Worm (Caenorhabditis elegans): ENCODE data around the gene C33G3.4.

C33G3.4 gene

DNA sequence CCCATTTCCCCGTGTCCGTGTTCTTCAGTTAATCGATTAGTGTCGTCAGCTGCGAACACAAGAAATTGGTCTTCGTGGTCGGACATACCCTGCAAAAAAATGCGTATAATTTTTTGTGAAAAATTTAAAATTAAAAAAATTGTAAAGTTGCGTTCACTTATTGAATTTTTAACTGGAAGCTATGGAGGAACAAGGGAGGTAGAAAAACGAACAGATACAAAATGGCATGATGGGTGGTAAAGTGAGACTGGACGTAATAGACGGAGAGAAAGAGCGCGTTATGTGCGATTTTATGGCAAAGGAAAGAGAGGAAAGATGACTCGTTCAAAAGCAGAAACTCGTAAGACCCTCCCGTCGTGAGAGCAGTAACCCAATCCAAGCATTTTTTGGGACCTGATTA, 13.3 kb downstream of the C33G3.4 start, which contains the start of gene C33G3.6:
Gene C33G3.6 (minus strand): TSS at position 101 of the 400 bp plus-strand sequence.
- TF ChIP-seq zag-1 (tag; optimal IDR thresholded peaks at IDR 0.05), result no peak
- TF ChIP-seq blmp-1 (tag; optimal IDR thresholded peaks at IDR 0.05; ENCODE audit: insufficient read depth), result no peak
- TF ChIP-seq sma-9 (GFP tag; optimal IDR thresholded peaks at IDR 0.05), result no peak
- TF ChIP-seq sma-9 (tag; optimal IDR thresholded peaks at IDR 0.05), result no peak
- TF ChIP-seq unc-55 (GFP tag; optimal IDR thresholded peaks at IDR 0.05), result no peak
- TF ChIP-seq sma-3 (GFP tag; optimal IDR thresholded peaks at IDR 0.05), result no peak
- TF ChIP-seq ama-1 (optimal IDR thresholded peaks at IDR 0.05), result no peak
- TF ChIP-seq nhr-237 (tag; optimal IDR thresholded peaks at IDR 0.05), result no peak
- no peak for TF ChIP-seq unc-39 (tag; optimal IDR thresholded peaks at IDR 0.05)
- TF ChIP-seq nhr-129 (tag; optimal IDR thresholded peaks at IDR 0.05), result no peak
- no peak for TF ChIP-seq lsy-2 (tag; optimal IDR thresholded peaks at IDR 0.05)
- TF ChIP-seq nhr-10 (tag; optimal IDR thresholded peaks at IDR 0.05), result no peak
- TF ChIP-seq elt-1 (tag; optimal IDR thresholded peaks at IDR 0.05), result no peak

DNA sequence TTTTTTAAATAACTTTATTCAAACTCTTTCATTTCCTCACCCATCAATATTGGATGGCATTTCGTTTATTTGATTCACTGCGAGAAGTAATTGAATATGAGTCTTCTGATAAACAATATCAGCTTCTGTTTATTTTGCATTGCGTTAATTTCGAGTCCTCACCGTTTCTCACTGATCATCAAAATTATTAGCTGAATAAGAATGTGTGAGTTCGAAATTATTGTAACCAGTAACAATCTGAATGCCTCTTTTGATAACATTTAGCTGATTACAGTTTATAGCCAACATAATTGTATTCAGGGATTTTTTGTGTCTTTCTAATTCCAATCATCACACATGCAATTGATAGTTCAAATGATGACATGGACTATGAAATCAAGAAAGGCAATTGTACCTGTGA, 14.2 kb downstream of the C33G3.4 start, which contains the start of gene F16B12.1:
Gene F16B12.1 (plus strand): TSS at position 301 of the 400 bp plus-strand sequence.
- TF ChIP-seq mab-5 (tag; optimal IDR thresholded peaks at IDR 0.05) (no peak), R02D3.7 (tag; optimal IDR thresholded peaks at IDR 0.05) (no peak), lin-39 (tag; optimal IDR thresholded peaks at IDR 0.05) (no peak), crh-2 (tag; optimal IDR thresholded peaks at IDR 0.05) (no peak), ZK546.5 (tag; optimal IDR thresholded peaks at IDR 0.05) (no peak), F13H6.1 (tag; optimal IDR thresholded peaks at IDR 0.05) (no peak)

DNA sequence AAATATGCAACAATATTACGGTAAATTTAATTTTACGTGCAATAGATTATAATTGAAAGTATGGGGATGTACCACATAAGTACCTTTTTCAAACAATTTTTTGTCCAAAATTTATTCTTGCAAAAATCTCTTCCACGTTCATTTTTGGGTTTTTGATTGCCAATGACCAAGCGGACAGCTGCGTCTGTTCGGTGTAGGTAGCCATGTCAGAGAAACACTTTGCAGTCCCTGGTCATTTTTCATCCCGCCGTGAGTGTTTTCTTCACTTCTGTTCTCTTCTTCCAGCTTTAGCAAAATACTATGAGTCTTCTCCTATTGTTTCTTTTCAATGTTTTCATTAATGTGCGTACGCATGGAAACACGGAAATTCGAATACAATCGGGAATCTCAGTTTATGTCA, 19.1 kb downstream of the C33G3.4 start, which contains the start of gene dsl-4:
Gene dsl-4 (plus strand): TSS at position 301 of the 400 bp plus-strand sequence.
- TF ChIP-seq snpc-4 (tag; optimal IDR thresholded peaks at IDR 0.05) (no peak), ceh-82 (tag; optimal IDR thresholded peaks at IDR 0.05) (no peak), nhr-12 (tag; optimal IDR thresholded peaks at IDR 0.05) (no peak), lin-11 (tag; optimal IDR thresholded peaks at IDR 0.05) (no peak), R02D3.7 (tag; optimal IDR thresholded peaks at IDR 0.05) (no peak), ceh-16 (tag; optimal IDR thresholded peaks at IDR 0.05) (no peak), unc-62 (GFP tag; optimal IDR thresholded peaks at IDR 0.05) (no peak), Y55F3AM.14 (GFP tag; optimal IDR thresholded peaks at IDR 0.05) (no peak), ztf-11 (tag; optimal IDR thresholded peaks at IDR 0.05) (no peak), nhr-21 (tag; optimal IDR thresholded peaks at IDR 0.05) (no peak), blmp-1 (tag; optimal IDR thresholded peaks at IDR 0.05; ENCODE audit: insufficient read depth) (no peak), aly-2 (tag; optimal IDR thresholded peaks at IDR 0.05) (no peak), ZK546.5 (tag; optimal IDR thresholded peaks at IDR 0.05) (no peak), sma-9 (GFP tag; optimal IDR thresholded peaks at IDR 0.05) (no peak), sma-9 (tag; optimal IDR thresholded peaks at IDR 0.05) (no peak), nhr-237 (tag; optimal IDR thresholded peaks at IDR 0.05) (no peak), ztf-1 (GFP tag; conservative IDR thresholded peaks at IDR 0.05) (no peak)

DNA sequence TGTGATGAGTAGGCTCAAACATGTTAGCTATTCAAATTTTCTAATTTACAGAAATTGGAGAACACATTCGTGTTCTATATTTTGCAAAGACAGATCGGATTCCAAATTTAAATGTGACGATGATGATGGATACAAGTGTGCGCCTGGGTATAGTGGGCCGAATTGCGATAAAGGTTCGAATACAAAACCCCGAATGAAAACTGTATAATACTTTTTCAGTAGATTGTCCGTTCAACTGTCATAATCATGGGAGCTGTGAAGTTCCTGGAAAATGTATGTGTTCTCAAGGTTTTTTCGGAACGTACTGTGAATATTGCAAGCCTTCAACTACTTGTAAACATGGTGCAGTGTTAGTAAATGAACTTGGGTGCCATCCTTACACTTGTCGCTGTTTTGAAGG, 20.0 kb downstream of the C33G3.4 start:
- TF ChIP-seq unc-39 (tag; optimal IDR thresholded peaks at IDR 0.05) (no peak), nhr-6 (tag; optimal IDR thresholded peaks at IDR 0.05) (no peak), nhr-23 (tag; optimal IDR thresholded peaks at IDR 0.05) (no peak), gmeb-1 (tag; optimal IDR thresholded peaks at IDR 0.05) (no peak), skn-1 (tag; optimal IDR thresholded peaks at IDR 0.05) (no peak), lsy-2 (tag; optimal IDR thresholded peaks at IDR 0.05) (no peak), nhr-12 (tag; optimal IDR thresholded peaks at IDR 0.05) (no peak), nhr-21 (tag; optimal IDR thresholded peaks at IDR 0.05) (no peak), ztf-11 (tag; optimal IDR thresholded peaks at IDR 0.05) (no peak)

DNA sequence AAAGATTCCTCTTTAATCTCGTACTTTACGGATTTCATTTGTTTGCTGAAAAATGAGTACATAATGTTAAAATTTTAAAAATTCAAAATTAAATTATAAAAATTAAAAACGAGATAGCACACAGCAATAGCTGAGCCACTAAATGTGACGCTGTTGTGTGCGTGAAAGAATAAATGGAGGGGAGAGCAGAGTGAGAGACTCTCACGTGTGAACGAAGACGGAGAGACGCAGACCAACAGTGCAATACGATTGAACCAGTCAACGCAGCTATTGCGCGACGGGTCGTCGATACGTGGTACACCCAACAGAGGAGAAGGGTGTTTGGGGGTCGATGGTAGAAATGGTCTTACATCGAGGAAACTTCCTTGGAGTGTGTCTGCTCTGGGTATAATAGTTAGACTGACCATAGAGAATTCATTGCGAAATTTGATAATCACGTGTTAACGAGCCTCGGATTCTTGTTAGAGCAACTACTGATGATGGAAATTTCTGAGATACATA, 27.7 kb downstream of the C33G3.4 start, which contains the start of gene F16B12.4:
Gene F16B12.4 (minus strand): TSS at position 51 of the 501 bp plus-strand sequence.
- TF ChIP-seq peb-1 (tag; optimal IDR thresholded peaks at IDR 0.05) (no peak), gmeb-1 (tag; optimal IDR thresholded peaks at IDR 0.05) (no peak), sma-9 (GFP tag; optimal IDR thresholded peaks at IDR 0.05) (no peak), sma-9 (tag; optimal IDR thresholded peaks at IDR 0.05) (no peak), alr-1 (tag; optimal IDR thresholded peaks at IDR 0.05) (no peak), ceh-82 (tag; optimal IDR thresholded peaks at IDR 0.05) (no peak)
